Worm (Caenorhabditis elegans) whole organism, young adult: Measurements from ENCODE around the gene mbk-2.

Experiments
- F10E7.11 ChIP-seq: sonication (generic microtip); optimal IDR thresholded peaks from 2 replicates; lab custom pipeline; 2017; ENCODE audit warnings: mild to moderate bottlenecking, missing genetic modification characterization, moderate library complexity, missing compliant biosample characterization
- Y95B8A.8 ChIP-seq: fragments of 200-800 bp; sonication (Bioruptor generic); IDR thresholded peaks from 2 replicates; pipeline ENCODE4 v1.3.6; 2022; ENCODE audit warnings: missing genetic modification reagents, missing genetic modification characterization, missing compliant biosample characterization
- akir-1 ChIP-seq: fragments of 200-800 bp; sonication (Bioruptor generic); optimal IDR thresholded peaks from 2 replicates; lab custom pipeline; 2018; ENCODE audit warnings: mild to moderate bottlenecking, missing genetic modification characterization, moderate library complexity, missing compliant biosample characterization
- aptf-2 ChIP-seq: fragments of 200-800 bp; sonication (Bioruptor generic); conservative IDR thresholded peaks from 2 replicates; pipeline ENCODE4 v1.3.6; 2022; ENCODE audit warnings: missing genetic modification reagents, missing genetic modification characterization, missing compliant biosample characterization
- athp-1 ChIP-seq: sonication (generic microtip); optimal IDR thresholded peaks from 2 replicates; lab custom pipeline; 2017; ENCODE audit warnings: mild to moderate bottlenecking, missing genetic modification characterization, missing compliant biosample characterization
- mel-28 ChIP-seq: sonication (generic microtip); optimal IDR thresholded peaks from 2 replicates; lab custom pipeline; 2016; ENCODE audit warnings: borderline replicate concordance, mild to moderate bottlenecking, missing genetic modification characterization, missing compliant biosample characterization
- nfya-1 ChIP-seq: sonication (generic microtip); optimal IDR thresholded peaks from 2 replicates; lab custom pipeline; 2017; ENCODE audit warnings: antibody characterized with exemption, missing compliant biosample characterization, missing genetic modification characterization, borderline replicate concordance; ENCODE audit not compliant: insufficient read depth
- nhr-90 ChIP-seq: sonication (generic microtip); optimal IDR thresholded peaks from 2 replicates; lab custom pipeline; 2016; ENCODE audit warnings: missing genotype, mild to moderate bottlenecking, missing genetic modification characterization, missing compliant biosample characterization
- pbrm-1 ChIP-seq: fragments of 200-800 bp; sonication (Bioruptor generic); IDR thresholded peaks from 2 replicates; pipeline ENCODE4 v1.3.6; 2022; ENCODE audit warnings: missing genetic modification reagents, missing genetic modification characterization, missing compliant biosample characterization
- snpc-4 ChIP-seq, 5 experiments: fragments of 150-350 bp in 1 of 5; sonication (generic microtip) in 4 of 5; optimal IDR thresholded peaks; 2 replicates each; lab custom pipeline; 2014 to 2018; ENCODE audit warnings: missing genetic modification characterization in 5 of 5, missing biosample characterization in 3 of 5, antibody characterized with exemption in 2 of 5, mild to moderate bottlenecking in 2 of 5, missing compliant biosample characterization in 2 of 5, missing genotype in 2 of 5, moderate library complexity in 2 of 5, missing genetic modification reagents in 1 of 5
- unc-62 ChIP-seq: fragments of 150-350 bp; optimal IDR thresholded peaks from 2 replicates; lab custom pipeline; 2014; ENCODE audit warnings: missing biosample characterization, missing genetic modification reagents, missing genetic modification characterization
- zfh-2 ChIP-seq: fragments of 200-800 bp; sonication (Bioruptor generic); conservative IDR thresholded peaks from 2 replicates; pipeline ENCODE4 v1.3.6; 2022; ENCODE audit warnings: missing genetic modification reagents, missing genetic modification characterization, missing compliant biosample characterization

DNA sequence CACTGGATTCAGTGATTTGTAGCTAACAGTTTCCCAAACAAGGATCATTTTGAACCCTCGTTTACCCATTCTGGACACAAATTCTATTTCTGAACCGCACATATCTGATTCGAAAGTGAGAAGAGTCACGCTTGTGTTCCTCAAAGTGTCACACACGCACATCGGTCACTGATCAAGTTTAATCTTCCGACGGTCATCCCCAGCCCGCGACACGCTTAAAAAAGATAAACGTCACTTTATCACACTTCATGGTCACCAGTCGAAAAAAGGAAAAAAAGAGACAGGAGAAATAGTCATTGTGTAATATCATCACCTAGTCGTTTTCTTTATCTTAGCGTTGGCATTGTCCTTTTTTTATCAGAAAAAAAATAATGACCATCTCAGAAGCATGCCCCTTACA lies 68.7 kb downstream of the mbk-2 start:
- TF ChIP-seq unc-62 (no peak), zfh-2 (GFP tag; lab: Robert Waterston, UW) (no peak), akir-1 (GFP tag; lab: Kevin White, UChicago) (no peak), Y95B8A.8 (no peak), nfya-1 (no peak), pbrm-1 (GFP tag; lab: Robert Waterston, UW) (no peak), aptf-2 (no peak), mel-28 (tag; lab: Kevin White, UChicago) (no peak), athp-1 (tag; lab: Kevin White, UChicago) (no peak), nhr-90 (tag; lab: Kevin White, UChicago) (no peak), snpc-4 (GFP tag; optimal IDR thresholded peaks at IDR 0.05; lab: Kevin White, UChicago) (no peak), snpc-4 (tag; optimal IDR thresholded peaks at IDR 0.05; lab: Kevin White, UChicago) (no peak), F10E7.11 (tag; lab: Kevin White, UChicago) (no peak)
